Fruit fly (Drosophila melanogaster): ENCODE results near the gene RIOK1.

The RIOK1 gene

dm6 chr3L:11695827-11696226 is 47.6 kb upstream of the RIOK1 start:
- TF ChIP-seq Vsx2 (GFP tag; optimal IDR thresholded peaks at IDR 0.05; ENCODE audit: partially characterized antibody) (peak; percentile 77), tai (GFP tag; optimal IDR thresholded peaks at IDR 0.05) (no peak), Rel (GFP tag; optimal IDR thresholded peaks at IDR 0.05) (no peak), Rel (tag; optimal IDR thresholded peaks at IDR 0.05) (peak; percentile 88), OdsH (GFP tag; optimal IDR thresholded peaks at IDR 0.05) (no peak), HLH106 (tag; optimal IDR thresholded peaks at IDR 0.05) (no peak)

- TF ChIP-seq dmrt93B (GFP tag; optimal IDR thresholded peaks at IDR 0.05) = no peak
- TF ChIP-seq br (GFP tag; optimal IDR thresholded peaks at IDR 0.05) = no peak
- TF ChIP-seq h (GFP tag; optimal IDR thresholded peaks at IDR 0.05) = no peak
- TF ChIP-seq usp (GFP tag; optimal IDR thresholded peaks at IDR 0.05) = no peak
- no peak for TF ChIP-seq rgr (GFP tag; optimal IDR thresholded peaks at IDR 0.05)
- TF ChIP-seq pan (optimal IDR thresholded peaks at IDR 0.05) = no peak
- no peak for TF ChIP-seq CG9705 (GFP tag; optimal IDR thresholded peaks at IDR 0.05)
- TF ChIP-seq Dif (GFP tag; optimal IDR thresholded peaks at IDR 0.05; ENCODE audit: partially characterized antibody) = no peak
- no peak for TF ChIP-seq Myc (optimal IDR thresholded peaks at IDR 0.05)
- TF ChIP-seq HLH106 (tag; optimal IDR thresholded peaks at IDR 0.05) = no peak
- TF ChIP-seq psq (GFP tag; optimal IDR thresholded peaks at IDR 0.05) = no peak
- no peak for TF ChIP-seq GATAd (GFP tag; optimal IDR thresholded peaks at IDR 0.05)
- TF ChIP-seq Vsx2 (GFP tag; optimal IDR thresholded peaks at IDR 0.05; ENCODE audit: partially characterized antibody) = no peak
- TF ChIP-seq Hr83 (GFP tag; optimal IDR thresholded peaks at IDR 0.05; ENCODE audit: poor library complexity, severe bottlenecking) = no peak
- TF ChIP-seq dsf (GFP tag; optimal IDR thresholded peaks at IDR 0.05; ENCODE audit: borderline replicate concordance) = no peak
- TF ChIP-seq brk (GFP tag; optimal IDR thresholded peaks at IDR 0.05) = no peak
- no peak for TF ChIP-seq sage (GFP tag; optimal IDR thresholded peaks at IDR 0.05)
- TF ChIP-seq Mio (GFP tag; optimal IDR thresholded peaks at IDR 0.05) = no peak
- no peak for TF ChIP-seq fru (GFP tag; optimal IDR thresholded peaks at IDR 0.05)
- TF ChIP-seq Hnf4 (GFP tag; optimal IDR thresholded peaks at IDR 0.05) = no peak
Measured at dm6 chr3L:11695063-11695462, 46.8 kb upstream of the RIOK1 start.

- no peak for TF ChIP-seq ey (GFP tag; optimal IDR thresholded peaks at IDR 0.05)
- TF ChIP-seq dl (GFP tag; optimal IDR thresholded peaks at IDR 0.05; ENCODE audit: insufficient read depth in 1 of 2, partially characterized antibody in 2 of 2) = no peak
- TF ChIP-seq Rel (GFP tag; optimal IDR thresholded peaks at IDR 0.05) = no peak
- TF ChIP-seq Rel (tag; optimal IDR thresholded peaks at IDR 0.05) = no peak
- no peak for TF ChIP-seq Hr78 (GFP tag; optimal IDR thresholded peaks at IDR 0.05)
- TF ChIP-seq N (GFP tag; optimal IDR thresholded peaks at IDR 0.05) = no peak
- TF ChIP-seq fru (GFP tag; optimal IDR thresholded peaks at IDR 0.05) = no peak
- no peak for TF ChIP-seq dsf (GFP tag; optimal IDR thresholded peaks at IDR 0.05; ENCODE audit: borderline replicate concordance)
- no peak for TF ChIP-seq usp (GFP tag; optimal IDR thresholded peaks at IDR 0.05)
- no peak for TF ChIP-seq Vsx2 (GFP tag; optimal IDR thresholded peaks at IDR 0.05; ENCODE audit: partially characterized antibody)
- TF ChIP-seq jim (GFP tag; optimal IDR thresholded peaks at IDR 0.05) = no peak
- no peak for TF ChIP-seq Hr83 (GFP tag; optimal IDR thresholded peaks at IDR 0.05; ENCODE audit: poor library complexity, severe bottlenecking)
- TF ChIP-seq sv (GFP tag; optimal IDR thresholded peaks at IDR 0.05) = no peak
- TF ChIP-seq Myc (optimal IDR thresholded peaks at IDR 0.05) = no peak
- no peak for TF ChIP-seq brk (GFP tag; optimal IDR thresholded peaks at IDR 0.05)
- TF ChIP-seq psq (GFP tag; optimal IDR thresholded peaks at IDR 0.05) = no peak
- no peak for TF ChIP-seq lola (GFP tag; optimal IDR thresholded peaks at IDR 0.05)
- no peak for TF ChIP-seq CG32264 (GFP tag; optimal IDR thresholded peaks at IDR 0.05)
- TF ChIP-seq OdsH (GFP tag; optimal IDR thresholded peaks at IDR 0.05) = no peak
- no peak for TF ChIP-seq Hnf4 (GFP tag; optimal IDR thresholded peaks at IDR 0.05)
- no peak for TF ChIP-seq GATAd (GFP tag; optimal IDR thresholded peaks at IDR 0.05)
Measured at dm6 chr3L:11692853-11693252, 44.6 kb upstream of the RIOK1 start.

dm6 chr3L:11691203-11691797 is 43.0 kb upstream of the RIOK1 start, which contains the start of the genes Pldn and CG14135:
TSS of gene Pldn (minus strand) at chr3L:11691399.
TSS of gene CG14135 (plus strand) at chr3L:11691571.
- TF ChIP-seq psq (GFP tag; optimal IDR thresholded peaks at IDR 0.05) = no peak
- no peak for TF ChIP-seq rgr (GFP tag; optimal IDR thresholded peaks at IDR 0.05)
- TF ChIP-seq Myc (optimal IDR thresholded peaks at IDR 0.05) = peak; percentile 43
- no peak for TF ChIP-seq sv (GFP tag; optimal IDR thresholded peaks at IDR 0.05)
- no peak for TF ChIP-seq N (GFP tag; optimal IDR thresholded peaks at IDR 0.05)
- TF ChIP-seq dl (GFP tag; optimal IDR thresholded peaks at IDR 0.05; ENCODE audit: insufficient read depth in 1 of 2, partially characterized antibody in 2 of 2) = no peak
- no peak for TF ChIP-seq br (GFP tag; optimal IDR thresholded peaks at IDR 0.05)
- no peak for TF ChIP-seq pan (optimal IDR thresholded peaks at IDR 0.05)
- no peak for TF ChIP-seq Vsx2 (GFP tag; optimal IDR thresholded peaks at IDR 0.05; ENCODE audit: partially characterized antibody)
- TF ChIP-seq CG32264 (GFP tag; optimal IDR thresholded peaks at IDR 0.05) = no peak
- no peak for TF ChIP-seq Hr78 (GFP tag; optimal IDR thresholded peaks at IDR 0.05)
- TF ChIP-seq woc (GFP tag; optimal IDR thresholded peaks at IDR 0.05) = no peak
- no peak for TF ChIP-seq Sp1 (GFP tag; optimal IDR thresholded peaks at IDR 0.05)
- TF ChIP-seq Rel (GFP tag; optimal IDR thresholded peaks at IDR 0.05) = no peak
- no peak for TF ChIP-seq Rel (tag; optimal IDR thresholded peaks at IDR 0.05)
- TF ChIP-seq Abd-B (GFP tag; optimal IDR thresholded peaks at IDR 0.05) = no peak
- no peak for TF ChIP-seq HLH106 (tag; optimal IDR thresholded peaks at IDR 0.05)
- no peak for TF ChIP-seq CG9705 (GFP tag; optimal IDR thresholded peaks at IDR 0.05)
- no peak for TF ChIP-seq GATAd (GFP tag; optimal IDR thresholded peaks at IDR 0.05)
- TF ChIP-seq ey (GFP tag; optimal IDR thresholded peaks at IDR 0.05) = no peak
- TF ChIP-seq Hnf4 (GFP tag; optimal IDR thresholded peaks at IDR 0.05) = peak; percentile 3
- TF ChIP-seq usp (GFP tag; optimal IDR thresholded peaks at IDR 0.05) = no peak
- TF ChIP-seq Dif (GFP tag; optimal IDR thresholded peaks at IDR 0.05; ENCODE audit: partially characterized antibody) = no peak
- TF ChIP-seq sage (GFP tag; optimal IDR thresholded peaks at IDR 0.05) = no peak
- peak; percentile 58 for TF ChIP-seq tai (GFP tag; optimal IDR thresholded peaks at IDR 0.05)
- TF ChIP-seq dmrt93B (GFP tag; optimal IDR thresholded peaks at IDR 0.05) = no peak
- peak; percentile 10 for TF ChIP-seq brk (GFP tag; optimal IDR thresholded peaks at IDR 0.05)
- no peak for TF ChIP-seq Mio (GFP tag; optimal IDR thresholded peaks at IDR 0.05)
- no peak for TF ChIP-seq foxo (GFP tag; optimal IDR thresholded peaks at IDR 0.05)
